Fruit fly (Drosophila melanogaster) whole organism, embryonic: ENCODE measurements around the gene Cpr65Aw.

ENCODE experiments used
- Antp ChIP-seq: fragments of 200-800 bp; sonication (Bioruptor generic); optimal IDR thresholded peaks from 3 replicates; lab custom pipeline; 2016; ENCODE audit warnings: missing biosample characterization, missing genetic modification characterization
- CG10209 ChIP-seq: fragments of 200-800 bp; sonication (Bioruptor generic); optimal IDR thresholded peaks from 3 replicates; lab custom pipeline; 2017; ENCODE audit warnings: missing biosample characterization, mild to moderate bottlenecking, missing genetic modification characterization, missing genetic modification reagents
- CG10654 ChIP-seq: fragments of 200-800 bp; sonication (Bioruptor generic); optimal IDR thresholded peaks from 2 replicates; lab custom pipeline; 2016; ENCODE audit warnings: missing biosample characterization, missing genetic modification characterization
- CG11456 ChIP-seq: fragments of 200-800 bp; sonication (Bioruptor generic); IDR thresholded peaks from 3 replicates; pipeline ENCODE4 v1.3.6; 2022; ENCODE audit warnings: missing biosample characterization, missing genetic modification characterization
- CG12391 ChIP-seq: fragments of 200-800 bp; sonication (Bioruptor generic); optimal IDR thresholded peaks from 3 replicates; lab custom pipeline; 2018; ENCODE audit warnings: missing biosample characterization, mild to moderate bottlenecking, missing genetic modification characterization, moderate library complexity
- CG14710 ChIP-seq: fragments of 200-800 bp; sonication (Bioruptor generic); optimal IDR thresholded peaks from 3 replicates; lab custom pipeline; 2019; ENCODE audit warnings: missing biosample characterization, mild to moderate bottlenecking, missing genetic modification characterization, moderate library complexity
- CG15269 ChIP-seq: fragments of 200-800 bp; sonication (Bioruptor generic); optimal IDR thresholded peaks from 2 replicates; lab custom pipeline; 2018; ENCODE audit warnings: missing biosample characterization, mild to moderate bottlenecking, missing genetic modification characterization, moderate library complexity
- CG15696 ChIP-seq: fragments of 200-800 bp; sonication (Bioruptor generic); optimal IDR thresholded peaks from 2 replicates; lab custom pipeline; 2019; ENCODE audit warnings: missing biosample characterization, mild to moderate bottlenecking, missing genetic modification characterization, moderate library complexity
- CG17361 ChIP-seq: fragments of 200-800 bp; sonication (Bioruptor generic); IDR thresholded peaks from 3 replicates; pipeline ENCODE4 v1.3.6; 2022; ENCODE audit warnings: missing biosample characterization, missing genetic modification characterization
- CG17385 ChIP-seq: fragments of 200-800 bp; sonication (Bioruptor generic); optimal IDR thresholded peaks from 3 replicates; lab custom pipeline; 2018; ENCODE audit warnings: missing biosample characterization, mild to moderate bottlenecking, missing genetic modification characterization
- CG2116 ChIP-seq: fragments of 200-800 bp; sonication (Bioruptor generic); optimal IDR thresholded peaks from 3 replicates; lab custom pipeline; 2018; ENCODE audit warnings: missing biosample characterization, mild to moderate bottlenecking, missing genetic modification characterization
- CG2712 ChIP-seq: fragments of 200-800 bp; optimal IDR thresholded peaks from 3 replicates; lab custom pipeline; 2019; ENCODE audit warnings: missing biosample characterization, mild to moderate bottlenecking, missing genetic modification characterization, moderate library complexity
- CG3065 ChIP-seq: fragments of 200-800 bp; sonication (Bioruptor generic); optimal IDR thresholded peaks from 2 replicates; lab custom pipeline; 2016; ENCODE audit warnings: missing biosample characterization, missing genetic modification characterization
- CG31224 ChIP-seq: fragments of 200-800 bp; sonication (Bioruptor generic); IDR thresholded peaks from 2 replicates; pipeline ENCODE4 v1.3.6; 2022; ENCODE audit warnings: missing biosample characterization, missing genetic modification characterization
- CG31441 ChIP-seq: fragments of 200-800 bp; sonication (Bioruptor generic); IDR thresholded peaks from 2 replicates; pipeline ENCODE4 v1.3.6; 2022; ENCODE audit warnings: missing biosample characterization, missing genetic modification characterization
- CG42726 ChIP-seq: fragments of 200-800 bp; sonication (Bioruptor generic); IDR thresholded peaks from 2 replicates; pipeline ENCODE4 v1.3.6; 2022; ENCODE audit warnings: missing biosample characterization, missing genetic modification characterization; ENCODE audit not compliant: partially characterized antibody
- CG6175 ChIP-seq: fragments of 200-800 bp; sonication (Bioruptor generic); IDR thresholded peaks from 3 replicates; pipeline ENCODE4 v1.3.6; 2022; ENCODE audit warnings: missing biosample characterization, missing genetic modification characterization
- CG6765 ChIP-seq: fragments of 200-800 bp; sonication (Bioruptor generic); optimal IDR thresholded peaks from 3 replicates; lab custom pipeline; 2017; ENCODE audit warnings: missing biosample characterization, mild to moderate bottlenecking, missing genetic modification characterization
- CG7372 ChIP-seq: fragments of 200-800 bp; sonication (Bioruptor generic); IDR thresholded peaks from 2 replicates; pipeline ENCODE4 v1.3.6; 2022; ENCODE audit warnings: missing biosample characterization, missing genetic modification characterization
- CG8388 ChIP-seq: fragments of 200-800 bp; sonication (Bioruptor generic); optimal IDR thresholded peaks from 2 replicates; lab custom pipeline; 2019; ENCODE audit warnings: missing biosample characterization, mild to moderate bottlenecking, missing genetic modification characterization, moderate library complexity
- CG8765 ChIP-seq: fragments of 200-800 bp; sonication (Bioruptor generic); IDR thresholded peaks from 2 replicates; pipeline ENCODE4 v1.3.6; 2022; ENCODE audit warnings: missing biosample characterization, missing genetic modification characterization
- CG9797 ChIP-seq: fragments of 200-800 bp; sonication (Bioruptor generic); optimal IDR thresholded peaks from 3 replicates; lab custom pipeline; 2018; ENCODE audit warnings: missing biosample characterization, mild to moderate bottlenecking, missing genetic modification characterization
- CrebB ChIP-seq: fragments of 200-800 bp; sonication (Bioruptor generic); optimal IDR thresholded peaks from 3 replicates; lab custom pipeline; 2018; ENCODE audit warnings: missing biosample characterization, mild to moderate bottlenecking, missing genetic modification characterization
- D19A ChIP-seq: fragments of 200-800 bp; optimal IDR thresholded peaks from 3 replicates; lab custom pipeline; 2019; ENCODE audit warnings: missing biosample characterization, mild to moderate bottlenecking, missing genetic modification characterization, moderate library complexity
- Dbx ChIP-seq: fragments of 200-800 bp; sonication (Bioruptor generic); IDR thresholded peaks from 3 replicates; pipeline ENCODE4 v1.3.6; 2022; ENCODE audit warnings: missing biosample characterization, missing genetic modification characterization
- Dll ChIP-seq: fragments of 200-800 bp; sonication (Bioruptor generic); IDR thresholded peaks from 4 replicates; pipeline ENCODE4 v1.3.6; 2022; ENCODE audit warnings: missing biosample characterization, missing genetic modification characterization; ENCODE audit not compliant: partially characterized antibody
- Dp ChIP-seq: fragments of 200-800 bp; sonication (Bioruptor generic); optimal IDR thresholded peaks from 2 replicates; lab custom pipeline; 2018; ENCODE audit warnings: missing biosample characterization, mild to moderate bottlenecking, missing genetic modification characterization, moderate library complexity
- Fer2 ChIP-seq: fragments of 200-800 bp; sonication (Bioruptor generic); optimal IDR thresholded peaks from 2 replicates; lab custom pipeline; 2018; ENCODE audit warnings: missing biosample characterization, mild to moderate bottlenecking, missing genetic modification characterization, moderate library complexity
- Med ChIP-seq: fragments of 200-800 bp; sonication (Bioruptor generic); peaks from one replicate; lab custom pipeline; 2016; ENCODE audit warnings: missing biosample characterization, missing genetic modification characterization, mild to moderate bottlenecking, inconsistent platforms, moderate library complexity
- Meics ChIP-seq: fragments of 200-800 bp; sonication (Bioruptor generic); optimal IDR thresholded peaks from 2 replicates; lab custom pipeline; 2017; ENCODE audit warnings: missing biosample characterization, mild to moderate bottlenecking, missing genetic modification characterization
- NC2α ChIP-seq: fragments of 200-800 bp; sonication (Bioruptor generic); optimal IDR thresholded peaks from 2 replicates; lab custom pipeline; 2016; ENCODE audit warnings: missing biosample characterization, missing genetic modification characterization
- Oli ChIP-seq: fragments of 200-800 bp; sonication (Bioruptor generic); optimal IDR thresholded peaks from 2 replicates; lab custom pipeline; 2018; ENCODE audit warnings: missing biosample characterization, mild to moderate bottlenecking, missing genetic modification characterization, moderate library complexity
- Opbp ChIP-seq: fragments of 200-800 bp; sonication (Bioruptor generic); IDR thresholded peaks from 3 replicates; pipeline ENCODE4 v1.3.6; 2022; ENCODE audit warnings: missing biosample characterization, missing genetic modification characterization; ENCODE audit not compliant: partially characterized antibody
- Optix ChIP-seq: fragments of 200-800 bp; sonication (Bioruptor generic); IDR thresholded peaks from 3 replicates; pipeline ENCODE4 v1.3.6; 2022; ENCODE audit warnings: missing biosample characterization, missing genetic modification characterization
- Poxn ChIP-seq: fragments of 200-800 bp; sonication (Bioruptor generic); IDR thresholded peaks from 2 replicates; pipeline ENCODE4 v1.3.6; 2022; ENCODE audit warnings: missing biosample characterization, missing genetic modification characterization
- Ssrp ChIP-seq: fragments of 200-800 bp; sonication (Bioruptor generic); optimal IDR thresholded peaks from 2 replicates; lab custom pipeline; 2018; ENCODE audit warnings: missing biosample characterization, mild to moderate bottlenecking, missing genetic modification characterization, moderate library complexity
- Xrp1 ChIP-seq: fragments of 200-800 bp; sonication (Bioruptor generic); IDR thresholded peaks from 2 replicates; pipeline ENCODE4 v1.3.6; 2022; ENCODE audit warnings: missing biosample characterization, missing genetic modification characterization
- dimm ChIP-seq: fragments of 200-800 bp; sonication (Bioruptor generic); IDR thresholded peaks from 2 replicates; pipeline ENCODE4 v1.3.6; 2022; ENCODE audit warnings: missing biosample characterization, missing genetic modification characterization
- disco-r ChIP-seq: fragments of 200-800 bp; sonication (Bioruptor generic); optimal IDR thresholded peaks from 2 replicates; lab custom pipeline; 2016; ENCODE audit warnings: missing biosample characterization, missing genetic modification characterization
- ftz-f1 ChIP-seq: fragments of 200-800 bp; sonication (Bioruptor generic); optimal IDR thresholded peaks from 2 replicates; lab custom pipeline; 2016; ENCODE audit warnings: missing biosample characterization, missing genetic modification characterization
- insv ChIP-seq, 2 experiments: fragments of 200-800 bp; sonication (Bioruptor generic); optimal IDR thresholded peaks; 3 replicates each; lab custom pipeline; 2016 to 2018; ENCODE audit warnings: missing biosample characterization in 2 of 2, missing genetic modification characterization in 2 of 2
- jing ChIP-seq: fragments of 200-800 bp; sonication (Bioruptor generic); optimal IDR thresholded peaks from 2 replicates; lab custom pipeline; 2018; ENCODE audit warnings: missing biosample characterization, mild to moderate bottlenecking, missing genetic modification characterization
- phol ChIP-seq: fragments of 200-800 bp; sonication (Bioruptor generic); optimal IDR thresholded peaks from 3 replicates; lab custom pipeline; 2018; ENCODE audit warnings: missing biosample characterization, mild to moderate bottlenecking, missing genetic modification characterization, moderate library complexity
- pita ChIP-seq: fragments of 200-800 bp; sonication (Bioruptor generic); optimal IDR thresholded peaks from 2 replicates; lab custom pipeline; 2017; ENCODE audit warnings: missing biosample characterization, mild to moderate bottlenecking, missing genetic modification characterization
- prd ChIP-seq, 3 experiments: fragments of >200 bp in 2 of 3; fragments of 200-800 bp in 1 of 3; sonication (Bioruptor generic) in 1 of 3; optimal IDR thresholded peaks in 2 of 3; IDR thresholded peaks in 1 of 3; 2 replicates in 2 of 3; 3 replicates in 1 of 3; pipeline versions ENCODE4 v1.3.6 to Lab custom; 2017 to 2022; ENCODE audit warnings: missing biosample characterization in 1 of 3, missing genetic modification characterization in 1 of 3
- rib ChIP-seq: fragments of 200-800 bp; sonication (Bioruptor generic); IDR thresholded peaks from 2 replicates; pipeline ENCODE4 v1.3.6; 2022; ENCODE audit warnings: missing biosample characterization, missing genetic modification characterization
- sens-2 ChIP-seq: fragments of 200-800 bp; sonication (Bioruptor generic); IDR thresholded peaks from 2 replicates; pipeline ENCODE4 v1.3.6; 2022; ENCODE audit warnings: missing biosample characterization, missing genetic modification characterization
- stc ChIP-seq: fragments of 200-800 bp; sonication (Bioruptor generic); IDR thresholded peaks from 2 replicates; pipeline ENCODE4 v1.3.6; 2022; ENCODE audit warnings: missing biosample characterization, missing genetic modification characterization
- trem ChIP-seq: fragments of 200-800 bp; optimal IDR thresholded peaks from 3 replicates; lab custom pipeline; 2019; ENCODE audit warnings: missing biosample characterization, mild to moderate bottlenecking, missing genetic modification characterization, moderate library complexity
- unpg ChIP-seq: fragments of 200-800 bp; sonication (Bioruptor generic); optimal IDR thresholded peaks from 3 replicates; lab custom pipeline; 2018; ENCODE audit warnings: missing biosample characterization, mild to moderate bottlenecking, missing genetic modification characterization, moderate library complexity
- wek ChIP-seq: fragments of 200-800 bp; sonication (Bioruptor generic); optimal IDR thresholded peaks from 3 replicates; lab custom pipeline; 2018; ENCODE audit warnings: missing biosample characterization, mild to moderate bottlenecking, missing genetic modification characterization, moderate library complexity

The Cpr65Aw gene

DNA sequence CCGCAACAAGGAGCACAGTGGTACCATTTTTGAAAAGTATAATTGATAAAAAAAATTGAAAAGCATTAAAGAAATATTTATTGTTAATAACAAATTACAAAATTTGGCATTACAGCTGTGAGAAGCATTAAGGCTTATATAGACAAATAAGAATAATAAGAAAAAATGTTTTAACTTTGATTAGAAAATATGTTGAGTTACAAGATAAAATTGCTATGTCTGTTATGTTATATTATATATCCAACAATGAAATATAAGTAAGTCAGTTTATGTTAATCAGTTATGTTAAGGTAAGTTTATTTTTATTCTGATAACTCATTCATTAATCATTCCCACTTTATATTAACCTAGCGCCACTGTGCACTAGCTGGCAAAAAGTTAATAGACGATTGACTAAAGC lies 17.6 kb upstream of the Cpr65Aw start (continued):
- TF ChIP-seq insv (GFP tag; optimal IDR thresholded peaks at IDR 0.05; lab: Kevin White, UChicago) (no peak), prd (optimal IDR thresholded peaks at IDR 0.05; lab: Kevin White, UChicago) (no peak), prd (GFP tag; IDR thresholded peaks at IDR 0.05; lab: Robert Waterston, UW) (no peak), trem (tag; lab: Kevin White, UChicago) (peak; percentile 16), pita (no peak), CG11456 (no peak), ftz-f1 (no peak), CG10209 (GFP tag; lab: Kevin White, UChicago) (no peak), Oli (no peak), Med (GFP tag; lab: Kevin White, UChicago) (no peak), unpg (no peak), CG9797 (GFP tag; lab: Kevin White, UChicago) (no peak), CG2116 (GFP tag; lab: Kevin White, UChicago) (no peak), Xrp1 (peak; percentile 26; the same call in 1 of the 2 replicates), CG8765 (no peak), Fer2 (tag; lab: Kevin White, UChicago) (no peak), sens-2 (no peak), Dp (GFP tag; lab: Kevin White, UChicago) (no peak), CG17361 (peak; percentile 72; the same call in 2 of the 3 replicates), stc (GFP tag; lab: Robert Waterston, UW) (no peak), wek (no peak), phol (tag; lab: Kevin White, UChicago) (peak; percentile 39), CG12391 (peak; percentile 47), CG14710 (peak; percentile 58), CG6175 (GFP tag; lab: Robert Waterston, UW) (no peak), jing (no peak), rib (GFP tag; lab: Robert Waterston, UW) (no peak), CG31224 (GFP tag; lab: Robert Waterston, UW) (no peak), Optix (GFP tag; lab: Robert Waterston, UW) (no peak), CrebB (tag; lab: Kevin White, UChicago) (no peak), disco-r (no peak), Meics (GFP tag; lab: Kevin White, UChicago) (no peak), CG31441 (GFP tag; lab: Robert Waterston, UW) (peak; percentile 59), CG15696 (tag; lab: Kevin White, UChicago) (peak; percentile 16), Poxn (no peak), CG2712 (peak; percentile 65), Ssrp (tag; lab: Kevin White, UChicago) (peak; percentile 33), NC2α (GFP tag; lab: Kevin White, UChicago) (no peak), dimm (GFP tag; lab: Robert Waterston, UW) (no peak), CG8388 (GFP tag; lab: Kevin White, UChicago) (peak; percentile 9), CG17385 (GFP tag; lab: Kevin White, UChicago) (no peak), D19A (tag; lab: Kevin White, UChicago) (peak; percentile 35), CG10654 (GFP tag; lab: Kevin White, UChicago) (no peak), CG42726 (GFP tag; lab: Robert Waterston, UW) (no peak), Dbx (GFP tag; lab: Robert Waterston, UW) (no peak), Opbp (GFP tag; lab: Robert Waterston, UW) (no peak), CG6765 (GFP tag; lab: Kevin White, UChicago) (no peak), Dll (no peak), CG3065 (GFP tag; lab: Kevin White, UChicago) (no peak), CG15269 (tag; lab: Kevin White, UChicago) (no peak), CG7372 (GFP tag; lab: Robert Waterston, UW) (no peak), Antp (no peak)
